Worm (Caenorhabditis elegans) whole organism, L2 larva: ENCODE results near the gene ppm-2.

Experiments used
- R02D3.7 ChIP-seq: fragments of 150-350 bp; optimal IDR thresholded peaks from 2 replicates; lab custom pipeline; 2014; ENCODE audit warnings: missing biosample characterization, missing genetic modification characterization
- elt-1 ChIP-seq: fragments of 150-350 bp; optimal IDR thresholded peaks from 2 replicates; lab custom pipeline; 2014; ENCODE audit warnings: missing biosample characterization, missing genetic modification characterization
- elt-3 ChIP-seq: sonication (generic microtip); optimal IDR thresholded peaks from 2 replicates; lab custom pipeline; 2017; ENCODE audit warnings: missing biosample characterization, missing genetic modification characterization
- lin-11 ChIP-seq: fragments of 150-350 bp; sonication (generic microtip); optimal IDR thresholded peaks from 2 replicates; lab custom pipeline; 2014; ENCODE audit warnings: missing biosample characterization, missing genetic modification characterization, inconsistent platforms, mixed read lengths
- lin-13 ChIP-seq: fragments of 150-350 bp; optimal IDR thresholded peaks from 2 replicates; lab custom pipeline; 2014; ENCODE audit warnings: missing biosample characterization, missing genetic modification reagents, missing genetic modification characterization
- unc-55 ChIP-seq: fragments of 150-350 bp; sonication (generic microtip); optimal IDR thresholded peaks from 3 replicates; lab custom pipeline; 2014; ENCODE audit warnings: missing biosample characterization, missing genetic modification reagents, missing genetic modification characterization

- TF ChIP-seq R02D3.7 (tag; lab: Kevin White, UChicago) (no peak), unc-55 (peak; percentile 77), lin-13 (GFP tag; lab: Kevin White, UChicago) (peak; percentile 29), elt-3 (tag; lab: Kevin White, UChicago) (no peak), lin-11 (peak; percentile 28), elt-1 (tag; lab: Kevin White, UChicago) (no peak)
These were observed 43.0 kb downstream of the ppm-2 start, which contains the start of gene nifk-1 for ce11 chrIII:4693281-4693680.
